Fruit fly (Drosophila melanogaster) whole organism, pupa: ENCODE data around the gene CG31274.

Experiments
- CG13204 ChIP-seq: fragments of 200-800 bp; sonication (Bioruptor generic); optimal IDR thresholded peaks from 2 replicates; lab custom pipeline; 2018; ENCODE audit warnings: missing biosample characterization, mild to moderate bottlenecking, missing genetic modification characterization, moderate library complexity
- CG15710 ChIP-seq: fragments of 200-800 bp; sonication (Bioruptor generic); optimal IDR thresholded peaks from 2 replicates; lab custom pipeline; 2018; ENCODE audit warnings: missing biosample characterization, mild to moderate bottlenecking, missing genetic modification characterization, moderate library complexity
- CG9948 ChIP-seq: fragments of 200-800 bp; sonication (Bioruptor generic); optimal IDR thresholded peaks from 2 replicates; lab custom pipeline; 2018; ENCODE audit warnings: missing biosample characterization, mild to moderate bottlenecking, missing genetic modification characterization, moderate library complexity
- Pif1A ChIP-seq: fragments of 200-800 bp; sonication (Bioruptor generic); optimal IDR thresholded peaks from 3 replicates; lab custom pipeline; 2016; ENCODE audit warnings: missing biosample characterization, missing genetic modification characterization
- fd96Ca ChIP-seq: fragments of 200-800 bp; sonication (Bioruptor generic); IDR thresholded peaks from 3 replicates; pipeline ENCODE4 v1.3.6; 2022; ENCODE audit warnings: missing biosample characterization, missing genetic modification characterization
- gl ChIP-seq: fragments of 200-800 bp; sonication (Bioruptor generic); optimal IDR thresholded peaks from 2 replicates; lab custom pipeline; 2018; ENCODE audit warnings: missing biosample characterization, mild to moderate bottlenecking, missing genetic modification characterization

DNA sequence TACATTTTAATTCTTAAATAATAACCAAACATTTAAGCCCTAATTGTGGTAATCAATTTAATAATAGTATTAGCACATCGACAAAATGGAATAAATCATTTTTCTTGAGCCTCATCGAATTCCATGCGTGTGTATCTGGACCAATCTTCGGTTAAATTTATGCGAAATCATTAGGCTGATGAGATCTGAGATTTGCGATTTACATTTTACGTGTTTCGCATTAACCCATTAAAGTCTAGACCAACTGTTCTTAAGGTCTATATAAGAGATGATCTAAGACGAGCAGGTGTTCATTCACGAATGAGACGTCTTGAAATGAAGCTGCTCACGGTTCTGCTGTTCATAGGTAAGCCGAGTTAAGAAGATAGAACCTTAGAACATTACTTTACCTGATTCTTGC lies 38.7 kb downstream of the CG31274 start, which contains the start of gene CG31268:
- no peak for TF ChIP-seq CG15710 (tag; lab: Kevin White, UChicago)
- TF ChIP-seq gl, result no peak
- no peak for TF ChIP-seq CG13204
- no peak for TF ChIP-seq Pif1A (GFP tag; lab: Kevin White, UChicago)
- no peak for TF ChIP-seq fd96Ca (GFP tag; lab: Robert Waterston, UW)
- no peak for TF ChIP-seq CG9948
